Fruit fly (Drosophila melanogaster) whole organism, embryonic: ENCODE data around the gene CG12009.

Source experiments
- BEAF-32 ChIP-seq: fragments of 200-800 bp; sonication (Bioruptor generic); optimal IDR thresholded peaks from 3 replicates; lab custom pipeline; 2017; ENCODE audit warnings: missing biosample characterization, missing genetic modification characterization, mild to moderate bottlenecking, moderate library complexity, missing genetic modification reagents
- CG10462 ChIP-seq: fragments of 200-800 bp; sonication (Bioruptor generic); optimal IDR thresholded peaks from 2 replicates; lab custom pipeline; 2016; ENCODE audit warnings: missing biosample characterization, missing genetic modification characterization
- CG10654 ChIP-seq: fragments of 200-800 bp; sonication (Bioruptor generic); optimal IDR thresholded peaks from 2 replicates; lab custom pipeline; 2016; ENCODE audit warnings: missing biosample characterization, missing genetic modification characterization
- CG15479 ChIP-seq: fragments of 200-800 bp; sonication (Bioruptor generic); optimal IDR thresholded peaks from 3 replicates; lab custom pipeline; 2019; ENCODE audit warnings: missing biosample characterization, mild to moderate bottlenecking, missing genetic modification characterization, moderate library complexity
- CG15696 ChIP-seq: fragments of 200-800 bp; sonication (Bioruptor generic); optimal IDR thresholded peaks from 2 replicates; lab custom pipeline; 2019; ENCODE audit warnings: missing biosample characterization, mild to moderate bottlenecking, missing genetic modification characterization, moderate library complexity
- CG17186 ChIP-seq: fragments of 200-800 bp; sonication (Bioruptor generic); optimal IDR thresholded peaks from 3 replicates; lab custom pipeline; 2017; ENCODE audit warnings: missing biosample characterization, missing genetic modification reagents, missing genetic modification characterization
- CG1792 ChIP-seq: fragments of 200-800 bp; sonication (Bioruptor generic); optimal IDR thresholded peaks from 2 replicates; lab custom pipeline; 2016; ENCODE audit warnings: missing biosample characterization, missing genetic modification characterization
- CG30403 ChIP-seq: fragments of 200-800 bp; sonication (Bioruptor generic); optimal IDR thresholded peaks from 3 replicates; lab custom pipeline; 2016; ENCODE audit warnings: missing biosample characterization, missing genetic modification characterization
- CG30431 ChIP-seq: fragments of 200-800 bp; sonication (Bioruptor generic); optimal IDR thresholded peaks from 2 replicates; lab custom pipeline; 2017; ENCODE audit warnings: missing biosample characterization, missing genetic modification characterization
- CG31388 ChIP-seq: fragments of 200-800 bp; sonication (Bioruptor generic); optimal IDR thresholded peaks from 2 replicates; lab custom pipeline; 2016; ENCODE audit warnings: missing biosample characterization, missing genetic modification characterization
- CG34376 ChIP-seq: fragments of 200-800 bp; sonication (Bioruptor generic); optimal IDR thresholded peaks from 2 replicates; lab custom pipeline; 2018; ENCODE audit warnings: missing biosample characterization, mild to moderate bottlenecking, missing genetic modification characterization
- CG42726 ChIP-seq: fragments of 200-800 bp; sonication (Bioruptor generic); IDR thresholded peaks from 2 replicates; pipeline ENCODE4 v1.3.6; 2022; ENCODE audit warnings: missing biosample characterization, missing genetic modification characterization; ENCODE audit not compliant: partially characterized antibody
- CG4404 ChIP-seq: fragments of 200-800 bp; sonication (Bioruptor generic); IDR thresholded peaks from 2 replicates; pipeline ENCODE4 v1.3.6; 2022; ENCODE audit warnings: missing biosample characterization, missing genetic modification characterization
- CG4424 ChIP-seq: fragments of 200-800 bp; sonication (Bioruptor generic); optimal IDR thresholded peaks from 3 replicates; lab custom pipeline; 2016; ENCODE audit warnings: missing biosample characterization, missing genetic modification characterization
- CG6254 ChIP-seq: fragments of 200-800 bp; sonication (Bioruptor generic); optimal IDR thresholded peaks from 3 replicates; lab custom pipeline; 2017; ENCODE audit warnings: mild to moderate bottlenecking, missing biosample characterization, missing genetic modification reagents, missing genetic modification characterization
- CG6689 ChIP-seq: fragments of 200-800 bp; sonication (Bioruptor generic); IDR thresholded peaks from 2 replicates; pipeline ENCODE4 v1.3.6; 2022; ENCODE audit warnings: missing biosample characterization, missing genetic modification characterization
- CG7556 ChIP-seq: fragments of 200-800 bp; sonication (Bioruptor generic); optimal IDR thresholded peaks from 2 replicates; lab custom pipeline; 2017; ENCODE audit warnings: missing biosample characterization, mild to moderate bottlenecking, missing genetic modification characterization
- CG7963 ChIP-seq: fragments of 200-800 bp; sonication (Bioruptor generic); IDR thresholded peaks from 3 replicates; pipeline ENCODE4 v1.3.6; 2022; ENCODE audit warnings: missing biosample characterization, missing genetic modification characterization; ENCODE audit not compliant: partially characterized antibody
- CG7987 ChIP-seq: fragments of 200-800 bp; sonication (Bioruptor generic); optimal IDR thresholded peaks from 2 replicates; lab custom pipeline; 2018; ENCODE audit warnings: missing biosample characterization, mild to moderate bottlenecking, missing genetic modification characterization, moderate library complexity
- CG9727 ChIP-seq: fragments of 200-800 bp; sonication (Bioruptor generic); optimal IDR thresholded peaks from 3 replicates; lab custom pipeline; 2017; ENCODE audit warnings: missing biosample characterization, mild to moderate bottlenecking, missing genetic modification characterization
- CkIIα-i1 ChIP-seq: fragments of 200-800 bp; sonication (Bioruptor generic); IDR thresholded peaks from 2 replicates; pipeline ENCODE4 v1.3.6; 2022; ENCODE audit warnings: missing biosample characterization, missing genetic modification characterization
- Dll ChIP-seq: fragments of 200-800 bp; sonication (Bioruptor generic); IDR thresholded peaks from 4 replicates; pipeline ENCODE4 v1.3.6; 2022; ENCODE audit warnings: missing biosample characterization, missing genetic modification characterization; ENCODE audit not compliant: partially characterized antibody
- Elba2 ChIP-seq: fragments of 200-800 bp; sonication (Bioruptor generic); optimal IDR thresholded peaks from 3 replicates; lab custom pipeline; 2016; ENCODE audit warnings: missing biosample characterization, missing genetic modification characterization
- Fer3 ChIP-seq: fragments of 200-800 bp; sonication (Bioruptor generic); optimal IDR thresholded peaks from 2 replicates; lab custom pipeline; 2018; ENCODE audit warnings: missing biosample characterization, mild to moderate bottlenecking, missing genetic modification characterization, moderate library complexity
- HmgD ChIP-seq: fragments of 200-800 bp; sonication (Bioruptor generic); optimal IDR thresholded peaks from 3 replicates; lab custom pipeline; 2016; ENCODE audit warnings: missing biosample characterization, missing genetic modification characterization
- MBD-R2 ChIP-seq: fragments of 200-800 bp; sonication (Bioruptor generic); IDR thresholded peaks from 2 replicates; pipeline ENCODE4 v1.3.6; 2022; ENCODE audit warnings: missing biosample characterization, missing genetic modification characterization
- NC2α ChIP-seq: fragments of 200-800 bp; sonication (Bioruptor generic); optimal IDR thresholded peaks from 2 replicates; lab custom pipeline; 2016; ENCODE audit warnings: missing biosample characterization, missing genetic modification characterization
- Side ChIP-seq: fragments of 200-800 bp; sonication (Bioruptor generic); optimal IDR thresholded peaks from 2 replicates; lab custom pipeline; 2016; ENCODE audit warnings: missing biosample characterization, missing genetic modification characterization
- Tbp ChIP-seq: fragments of >200 bp; optimal IDR thresholded peaks from 2 replicates; lab custom pipeline; 2018; ENCODE audit warnings: missing biosample characterization, missing genetic modification characterization
- Vsx1 ChIP-seq: fragments of 200-800 bp; sonication (Bioruptor generic); optimal IDR thresholded peaks from 2 replicates; lab custom pipeline; 2017; ENCODE audit warnings: missing biosample characterization, mild to moderate bottlenecking, missing genetic modification characterization, missing genetic modification reagents
- chif ChIP-seq, 2 experiments: fragments of 200-800 bp; sonication (Bioruptor generic); optimal IDR thresholded peaks; 3 replicates each; lab custom pipeline; 2016; ENCODE audit warnings: missing biosample characterization in 2 of 2, missing genetic modification characterization in 2 of 2
- dysf ChIP-seq: fragments of 200-800 bp; sonication (Bioruptor generic); IDR thresholded peaks from 3 replicates; pipeline ENCODE4 v1.3.6; 2022; ENCODE audit warnings: missing biosample characterization, missing genetic modification characterization
- ems ChIP-seq: fragments of 200-800 bp; sonication (Bioruptor generic); optimal IDR thresholded peaks from 3 replicates; lab custom pipeline; 2016; ENCODE audit warnings: missing biosample characterization, missing genetic modification characterization
- fd3F ChIP-seq: fragments of 200-800 bp; sonication (Bioruptor generic); optimal IDR thresholded peaks from 2 replicates; lab custom pipeline; 2018; ENCODE audit warnings: missing biosample characterization, mild to moderate bottlenecking, missing genetic modification characterization, moderate library complexity
- grn ChIP-seq: fragments of 200-800 bp; sonication (Bioruptor generic); optimal IDR thresholded peaks from 3 replicates; lab custom pipeline; 2017; ENCODE audit warnings: missing biosample characterization, missing genetic modification characterization
- gsb ChIP-seq: fragments of 200-800 bp; sonication (Bioruptor generic); IDR thresholded peaks from 2 replicates; pipeline ENCODE4 v1.3.6; 2022; ENCODE audit warnings: missing biosample characterization, missing genetic modification characterization
- h ChIP-seq: fragments of >200 bp; optimal IDR thresholded peaks from 2 replicates; lab custom pipeline; 2017
- hbn ChIP-seq: fragments of 200-800 bp; sonication (Bioruptor generic); IDR thresholded peaks from 2 replicates; pipeline ENCODE4 v1.3.6; 2022; ENCODE audit warnings: missing biosample characterization, missing genetic modification characterization; ENCODE audit not compliant: partially characterized antibody
- hth ChIP-seq: fragments of >200 bp; optimal IDR thresholded peaks from 2 replicates; lab custom pipeline; 2017; ENCODE audit warnings: inconsistent platforms
- inv ChIP-seq: fragments of 200-800 bp; sonication (Bioruptor generic); IDR thresholded peaks from 2 replicates; pipeline ENCODE4 v1.3.6; 2022; ENCODE audit warnings: missing biosample characterization, missing genetic modification characterization; ENCODE audit not compliant: partially characterized antibody
- kah ChIP-seq: fragments of 200-800 bp; sonication (Bioruptor generic); optimal IDR thresholded peaks from 2 replicates; lab custom pipeline; 2018; ENCODE audit warnings: missing biosample characterization, mild to moderate bottlenecking, missing genetic modification characterization
- kni ChIP-seq: fragments of 200-800 bp; sonication (Bioruptor generic); optimal IDR thresholded peaks from 3 replicates; lab custom pipeline; 2017; ENCODE audit warnings: mild to moderate bottlenecking, missing biosample characterization, missing genetic modification reagents, missing genetic modification characterization
- mld ChIP-seq: fragments of 200-800 bp; sonication (Bioruptor generic); IDR thresholded peaks from 3 replicates; pipeline ENCODE4 v1.3.6; 2022; ENCODE audit warnings: missing biosample characterization, missing genetic modification characterization; ENCODE audit not compliant: partially characterized antibody
- p53 ChIP-seq: fragments of 200-800 bp; sonication (Bioruptor generic); optimal IDR thresholded peaks from 2 replicates; lab custom pipeline; 2016; ENCODE audit warnings: missing biosample characterization, missing genetic modification characterization
- ro ChIP-seq: fragments of 200-800 bp; sonication (Bioruptor generic); IDR thresholded peaks from 2 replicates; pipeline ENCODE4 v1.3.6; 2022; ENCODE audit warnings: missing biosample characterization, missing genetic modification characterization
- run ChIP-seq: fragments of 200-800 bp; sonication (Bioruptor generic); optimal IDR thresholded peaks from 3 replicates; lab custom pipeline; 2018; ENCODE audit warnings: missing biosample characterization, mild to moderate bottlenecking, missing genetic modification characterization
- sisA ChIP-seq: fragments of 200-800 bp; sonication (Bioruptor generic); IDR thresholded peaks from 2 replicates; pipeline ENCODE4 v1.3.6; 2022; ENCODE audit warnings: missing biosample characterization, missing genetic modification characterization
- trh ChIP-seq: fragments of 200-800 bp; sonication (Bioruptor generic); optimal IDR thresholded peaks from 2 replicates; lab custom pipeline; 2016; ENCODE audit warnings: missing biosample characterization, missing genetic modification characterization
- z ChIP-seq: fragments of 200-800 bp; sonication (Bioruptor generic); IDR thresholded peaks from 3 replicates; pipeline ENCODE4 v1.3.6; 2022; ENCODE audit warnings: missing biosample characterization, missing genetic modification characterization
- zf30C ChIP-seq: fragments of 200-800 bp; sonication (Bioruptor generic); optimal IDR thresholded peaks from 3 replicates; lab custom pipeline; 2018; ENCODE audit warnings: missing biosample characterization, mild to moderate bottlenecking, missing genetic modification characterization
- zfh2 ChIP-seq: fragments of 200-800 bp; sonication (Bioruptor generic); optimal IDR thresholded peaks from 2 replicates; lab custom pipeline; 2016; ENCODE audit warnings: missing biosample characterization, missing genetic modification characterization

Gene CG12009

dm6 chr3L:3301171-3301738 lies 10.0 kb downstream of the CG12009 start (continued):
- peak; percentile 89 to 90 for TF ChIP-seq chif (GFP tag; optimal IDR thresholded peaks at IDR 0.05; lab: Kevin White, UChicago)
- peak; percentile 67 for TF ChIP-seq CG15479 (GFP tag; lab: Kevin White, UChicago)
- no peak for TF ChIP-seq CkIIα-i1 (GFP tag; lab: Robert Waterston, UW)
- TF ChIP-seq NC2α (GFP tag; lab: Kevin White, UChicago), result peak; percentile 84
- peak; percentile 93 for TF ChIP-seq CG30403 (GFP tag; lab: Kevin White, UChicago)
- peak; percentile 64; the same call in 1 of the 2 replicates for TF ChIP-seq MBD-R2 (GFP tag; lab: Robert Waterston, UW)
- TF ChIP-seq CG1792, result peak; percentile 87
- peak; percentile 71 for TF ChIP-seq CG30431 (GFP tag; lab: Kevin White, UChicago)
- no peak for TF ChIP-seq BEAF-32
- no peak for TF ChIP-seq Tbp (GFP tag; lab: Kevin White, UChicago)
- TF ChIP-seq CG9727 (GFP tag; lab: Kevin White, UChicago), result peak; percentile 89
- TF ChIP-seq Dll (GFP tag; lab: Robert Waterston, UW), result no peak
- peak; percentile 77 for TF ChIP-seq trh (GFP tag; lab: Kevin White, UChicago)
- TF ChIP-seq hbn, result 0 out of 2 replicates have a peak, but pooled peaks have one; percentile 19
- TF ChIP-seq h (lab: Kevin White, UChicago), result no peak
- no peak for TF ChIP-seq hth (lab: Kevin White, UChicago)
- TF ChIP-seq ems, result peak; percentile 88
- peak; percentile 59 for TF ChIP-seq HmgD (GFP tag; lab: Kevin White, UChicago)
- TF ChIP-seq CG6254 (GFP tag; lab: Kevin White, UChicago), result peak; percentile 87
- peak; percentile 82 for TF ChIP-seq gsb (GFP tag; lab: Robert Waterston, UW)
- peak; percentile 90 for TF ChIP-seq run (tag; lab: Kevin White, UChicago)
- peak; percentile 82 for TF ChIP-seq ro (GFP tag; lab: Robert Waterston, UW)
- peak; percentile 58 for TF ChIP-seq CG15696 (tag; lab: Kevin White, UChicago)
- peak; percentile 89 for TF ChIP-seq zf30C (GFP tag; lab: Kevin White, UChicago)
- peak; percentile 20 for TF ChIP-seq CG17186 (GFP tag; lab: Kevin White, UChicago)
- peak; percentile 75 for TF ChIP-seq p53
- TF ChIP-seq mld, result no peak
- peak; percentile 91 for TF ChIP-seq dysf (GFP tag; lab: Robert Waterston, UW)
- peak; percentile 84 for TF ChIP-seq Side (GFP tag; lab: Kevin White, UChicago)
- no peak for TF ChIP-seq CG7963
- TF ChIP-seq kah (GFP tag; lab: Kevin White, UChicago), result peak; percentile 82
- peak; percentile 85 for TF ChIP-seq kni
- TF ChIP-seq CG10462, result peak; percentile 89
- peak; percentile 87 for TF ChIP-seq CG6689 (GFP tag; lab: Robert Waterston, UW)
- peak; percentile 72 for TF ChIP-seq Vsx1 (GFP tag; lab: Kevin White, UChicago)
- peak; percentile 74 for TF ChIP-seq zfh2
- peak; percentile 93 for TF ChIP-seq Fer3
- peak; percentile 87 for TF ChIP-seq CG34376 (GFP tag; lab: Kevin White, UChicago)
- TF ChIP-seq CG7987 (GFP tag; lab: Kevin White, UChicago), result peak; percentile 76
- TF ChIP-seq CG4424 (GFP tag; lab: Kevin White, UChicago), result peak; percentile 92
- TF ChIP-seq CG42726 (GFP tag; lab: Robert Waterston, UW), result no peak
- TF ChIP-seq inv (GFP tag; lab: Robert Waterston, UW), result no peak
- no peak for TF ChIP-seq Elba2 (GFP tag; lab: Kevin White, UChicago)
- peak; percentile 91 for TF ChIP-seq grn (GFP tag; lab: Kevin White, UChicago)
- TF ChIP-seq z (GFP tag; lab: Robert Waterston, UW), result peak; percentile 62; the same call in 2 of the 3 replicates
- TF ChIP-seq CG4404 (GFP tag; lab: Robert Waterston, UW), result peak; percentile 59
- peak; percentile 92 for TF ChIP-seq CG7556 (GFP tag; lab: Kevin White, UChicago)
- TF ChIP-seq fd3F, result peak; percentile 92
- peak; percentile 88 for TF ChIP-seq sisA (GFP tag; lab: Robert Waterston, UW)
- TF ChIP-seq CG31388 (GFP tag; lab: Kevin White, UChicago), result peak; percentile 85
- peak; percentile 81 for TF ChIP-seq CG10654 (GFP tag; lab: Kevin White, UChicago)
